Worm (Caenorhabditis elegans) whole organism, young adult: ENCODE results near the gene pho-12.

Source experiments
- C17E4.6 ChIP-seq: fragments of 200-800 bp; sonication (Bioruptor generic); IDR thresholded peaks from 2 replicates; pipeline ENCODE4 v1.3.6; 2022; ENCODE audit warnings: missing genetic modification reagents, missing genetic modification characterization, missing compliant biosample characterization
- Y67H2A.10 ChIP-seq: fragments of 200-800 bp; sonication (Bioruptor generic); conservative IDR thresholded peaks from 2 replicates; pipeline ENCODE4 v1.3.6; 2022; ENCODE audit warnings: missing genetic modification reagents, missing genetic modification characterization, missing compliant biosample characterization
- egl-44 ChIP-seq: fragments of 200-800 bp; sonication (Bioruptor generic); IDR thresholded peaks from 2 replicates; pipeline ENCODE4 v1.3.6; 2022; ENCODE audit warnings: missing genetic modification reagents, missing genetic modification characterization, missing compliant biosample characterization
- egrh-3 ChIP-seq: fragments of 200-800 bp; sonication (Bioruptor generic); IDR thresholded peaks from 2 replicates; pipeline ENCODE4 v1.3.6; 2022; ENCODE audit warnings: missing genetic modification reagents, missing genetic modification characterization, missing compliant biosample characterization
- nhr-90 ChIP-seq: sonication (generic microtip); optimal IDR thresholded peaks from 2 replicates; lab custom pipeline; 2016; ENCODE audit warnings: missing genotype, mild to moderate bottlenecking, missing genetic modification characterization, missing compliant biosample characterization
- pha-4 ChIP-seq: fragments of 150-350 bp; sonication (generic microtip); optimal IDR thresholded peaks from 2 replicates; lab custom pipeline; 2014; ENCODE audit warnings: missing biosample characterization, missing genetic modification reagents, missing genetic modification characterization
- unc-130 ChIP-seq: sonication (generic microtip); optimal IDR thresholded peaks from 2 replicates; lab custom pipeline; 2016; ENCODE audit warnings: missing genetic modification reagents, missing genetic modification characterization, missing compliant biosample characterization

ce11 chrII:5049249-5049648 lies 11.4 kb downstream of the pho-12 start:
- TF ChIP-seq C17E4.6 (GFP tag; lab: Robert Waterston, UW) (no peak), Y67H2A.10 (GFP tag; lab: Robert Waterston, UW) (no peak), unc-130 (GFP tag; lab: Kevin White, UChicago) (no peak), pha-4 (tag; lab: Kevin White, UChicago) (no peak), egl-44 (GFP tag; lab: Robert Waterston, UW) (no peak), egrh-3 (GFP tag; lab: Robert Waterston, UW) (no peak), nhr-90 (no peak)
